Fruit fly (Drosophila melanogaster): ENCODE measurements around the gene CG16854.

- TF ChIP-seq CG8478 (optimal IDR thresholded peaks at IDR 0.05) = no peak
- no peak for TF ChIP-seq usp (GFP tag; optimal IDR thresholded peaks at IDR 0.05)
These were observed at the start of gene CG16854 for dm6 chr2L:11086357-11086924.

Data from whole organism.